Worm (Caenorhabditis elegans) whole organism, young adult: ENCODE measurements around the gene ZC196.4.

Experiments
- F37B4.10 ChIP-seq: fragments of 200-800 bp; sonication (Bioruptor generic); IDR thresholded peaks from 2 replicates; pipeline ENCODE4 v1.3.6; 2022; ENCODE audit warnings: missing genetic modification characterization, missing compliant biosample characterization
- K11D2.4 ChIP-seq: fragments of 200-800 bp; sonication (Bioruptor generic); IDR thresholded peaks from 2 replicates; pipeline ENCODE4 v1.3.6; 2022; ENCODE audit warnings: missing genetic modification reagents, missing genetic modification characterization, missing compliant biosample characterization
- Y79H2A.3 ChIP-seq: fragments of 200-800 bp; sonication (Bioruptor generic); conservative IDR thresholded peaks from 2 replicates; pipeline ENCODE4 v1.3.6; 2022; ENCODE audit warnings: missing genetic modification reagents, missing genetic modification characterization, missing compliant biosample characterization
- ama-1 ChIP-seq, 3 experiments: fragments of 150-350 bp in 1 of 3; sonication (generic microtip) in 2 of 3; optimal IDR thresholded peaks; 2 replicates each; lab custom pipeline; 2014 to 2018; ENCODE audit warnings: missing biosample characterization in 2 of 3, missing genetic modification characterization in 2 of 3, missing genetic modification reagents in 2 of 3
- attf-5 ChIP-seq: fragments of 200-800 bp; sonication (Bioruptor generic); optimal IDR thresholded peaks from 2 replicates; lab custom pipeline; 2018; ENCODE audit warnings: mild to moderate bottlenecking, missing genetic modification characterization, missing compliant biosample characterization
- cebp-2 ChIP-seq: fragments of 200-800 bp; sonication (Bioruptor generic); IDR thresholded peaks from 2 replicates; pipeline ENCODE4 v1.3.6; 2022; ENCODE audit warnings: missing genetic modification characterization, missing compliant biosample characterization
- ceh-27 ChIP-seq: fragments of 200-800 bp; sonication (Bioruptor generic); optimal IDR thresholded peaks from 2 replicates; lab custom pipeline; 2018; ENCODE audit warnings: mild to moderate bottlenecking, missing genetic modification characterization, moderate library complexity, missing compliant biosample characterization
- dpff-1 ChIP-seq: sonication (generic microtip); optimal IDR thresholded peaks from 2 replicates; lab custom pipeline; 2017; ENCODE audit warnings: mild to moderate bottlenecking, missing genetic modification characterization, missing compliant biosample characterization
- madf-3 ChIP-seq: fragments of 200-800 bp; sonication (Bioruptor generic); IDR thresholded peaks from 2 replicates; pipeline ENCODE4 v1.3.6; 2022; ENCODE audit warnings: missing genetic modification reagents, missing genetic modification characterization, missing compliant biosample characterization
- nhr-80 ChIP-seq: sonication (generic microtip); optimal IDR thresholded peaks from 2 replicates; lab custom pipeline; 2016; ENCODE audit warnings: missing genetic modification characterization, missing compliant biosample characterization
- tlf-1 ChIP-seq: fragments of 200-800 bp; sonication (Bioruptor generic); optimal IDR thresholded peaks from 2 replicates; lab custom pipeline; 2018; ENCODE audit warnings: mild to moderate bottlenecking, missing genetic modification characterization, missing compliant biosample characterization
- zfh-2 ChIP-seq: fragments of 200-800 bp; sonication (Bioruptor generic); conservative IDR thresholded peaks from 2 replicates; pipeline ENCODE4 v1.3.6; 2022; ENCODE audit warnings: missing genetic modification reagents, missing genetic modification characterization, missing compliant biosample characterization
- ztf-26 ChIP-seq: sonication (generic microtip); optimal IDR thresholded peaks from 2 replicates; lab custom pipeline; 2017; ENCODE audit warnings: missing genetic modification characterization, missing compliant biosample characterization

Gene ZC196.4

ce11 chrV:8781164-8781563 is 48.3 kb downstream of the ZC196.4 start:
- TF ChIP-seq Y79H2A.3 (GFP tag; lab: Robert Waterston, UW) (no peak), nhr-80 (tag; lab: Kevin White, UChicago) (peak; percentile 33), F37B4.10 (GFP tag; lab: Robert Waterston, UW) (no peak), cebp-2 (GFP tag; lab: Robert Waterston, UW) (no peak), ama-1 (optimal IDR thresholded peaks at IDR 0.05; lab: Kevin White, UChicago) (no peak), ama-1 (GFP tag; optimal IDR thresholded peaks at IDR 0.05; lab: Kevin White, UChicago) (no peak)
- TF ChIP-seq, all 124 proteins: peak for 1

ce11 chrV:8782112-8782511 is 49.2 kb downstream of the ZC196.4 start:
- TF ChIP-seq ceh-27 (GFP tag; lab: Kevin White, UChicago) (peak; percentile 8), ztf-26 (tag; lab: Kevin White, UChicago) (no peak), K11D2.4 (GFP tag; lab: Robert Waterston, UW) (no peak)

- TF ChIP-seq tlf-1 (GFP tag; lab: Kevin White, UChicago) = no peak
- TF ChIP-seq madf-3 = no peak
- peak; percentile 73 for TF ChIP-seq zfh-2 (GFP tag; lab: Robert Waterston, UW)
- no peak for TF ChIP-seq dpff-1 (tag; lab: Kevin White, UChicago)
- no peak for TF ChIP-seq attf-5 (GFP tag; lab: Kevin White, UChicago)
- peak; percentile 11 for TF ChIP-seq nhr-80 (tag; lab: Kevin White, UChicago)
Measured at ce11 chrV:8784485-8784884, 51.6 kb downstream of the ZC196.4 start.
